Worm (Caenorhabditis elegans): Measurements from ENCODE around the gene pes-8.
A peak's percentile ranks its signal among the peaks of the same experiment; 100 is the strongest.

pes-8 gene

ce11 chrX:9271886-9272285 is 20.3 kb downstream of the pes-8 start:
- TF ChIP-seq ama-1 (optimal IDR thresholded peaks at IDR 0.05) (no peak), hmg-4 (GFP tag; optimal IDR thresholded peaks at IDR 0.05) (peak; percentile 16)

ce11 chrX:9274574-9274973 is 23.0 kb downstream of the pes-8 start, which contains the start of gene B0416.10:
Gene B0416.10, minus strand, starts transcription at chrX:9274674.
- no peak for TF ChIP-seq tra-4 (tag; optimal IDR thresholded peaks at IDR 0.05)
- TF ChIP-seq tbx-37 (GFP tag; conservative IDR thresholded peaks at IDR 0.05), result no peak
- no peak for TF ChIP-seq B0310.2 (tag; optimal IDR thresholded peaks at IDR 0.05)
- TF ChIP-seq tbx-11 (GFP tag; IDR thresholded peaks at IDR 0.05), result no peak
- no peak for TF ChIP-seq pes-1 (GFP tag; IDR thresholded peaks at IDR 0.05)

- no peak for TF ChIP-seq aly-1 (tag; optimal IDR thresholded peaks at IDR 0.05)
- TF ChIP-seq pes-1 (GFP tag; IDR thresholded peaks at IDR 0.05), result no peak
- TF ChIP-seq tbx-11 (GFP tag; IDR thresholded peaks at IDR 0.05), result no peak
- TF ChIP-seq hmbx-1 (tag; optimal IDR thresholded peaks at IDR 0.05), result no peak
- no peak for TF ChIP-seq ceh-13 (GFP tag; optimal IDR thresholded peaks at IDR 0.05)
- no peak for TF ChIP-seq ceh-36 (tag; optimal IDR thresholded peaks at IDR 0.05)
- no peak for TF ChIP-seq sea-1 (GFP tag; conservative IDR thresholded peaks at IDR 0.05)
- no peak for TF ChIP-seq B0310.2 (tag; optimal IDR thresholded peaks at IDR 0.05)
- TF ChIP-seq F13C5.2 (tag; optimal IDR thresholded peaks at IDR 0.05), result no peak
- TF ChIP-seq hmg-4 (GFP tag; optimal IDR thresholded peaks at IDR 0.05), result no peak
- no peak for TF ChIP-seq scrt-1 (GFP tag; IDR thresholded peaks at IDR 0.05)
- TF ChIP-seq tra-4 (tag; optimal IDR thresholded peaks at IDR 0.05), result no peak
- TF ChIP-seq ets-7 (tag; optimal IDR thresholded peaks at IDR 0.05), result no peak
- TF ChIP-seq flt-1 (GFP tag; IDR thresholded peaks at IDR 0.05), result no peak
- no peak for TF ChIP-seq ama-1 (optimal IDR thresholded peaks at IDR 0.05)
These were observed 27.1 kb downstream of the pes-8 start, which contains the start of gene B0416.4 for ce11 chrX:9278653-9279052. Gene B0416.4, plus strand, starts transcription at chrX:9278953.

- TF ChIP-seq ama-1 (optimal IDR thresholded peaks at IDR 0.05) (no peak), aly-1 (tag; optimal IDR thresholded peaks at IDR 0.05) (no peak), scrt-1 (GFP tag; IDR thresholded peaks at IDR 0.05) (no peak)
These were observed 31.4 kb downstream of the pes-8 start, which contains the start of gene B0416.11 for ce11 chrX:9283026-9283425. Gene B0416.11, minus strand, starts transcription at chrX:9283126.

ce11 chrX:9291345-9291744 is 39.8 kb downstream of the pes-8 start, which contains the start of gene B0416.3:
Gene B0416.3, plus strand, starts transcription at chrX:9291645.
- TF ChIP-seq ceh-13 (GFP tag; optimal IDR thresholded peaks at IDR 0.05), result no peak
- TF ChIP-seq hnd-1 (tag; optimal IDR thresholded peaks at IDR 0.05), result no peak
- no peak for TF ChIP-seq F13C5.2 (tag; optimal IDR thresholded peaks at IDR 0.05)
- no peak for TF ChIP-seq tbx-11 (GFP tag; IDR thresholded peaks at IDR 0.05)
- no peak for TF ChIP-seq B0310.2 (tag; optimal IDR thresholded peaks at IDR 0.05)
- no peak for TF ChIP-seq ceh-36 (tag; optimal IDR thresholded peaks at IDR 0.05)
- TF ChIP-seq ets-7 (tag; optimal IDR thresholded peaks at IDR 0.05), result no peak
- no peak for TF ChIP-seq scrt-1 (GFP tag; IDR thresholded peaks at IDR 0.05)
- TF ChIP-seq aly-1 (tag; optimal IDR thresholded peaks at IDR 0.05), result no peak
- TF ChIP-seq ama-1 (optimal IDR thresholded peaks at IDR 0.05), result no peak
- no peak for TF ChIP-seq hmg-4 (GFP tag; optimal IDR thresholded peaks at IDR 0.05)
- no peak for TF ChIP-seq tra-4 (tag; optimal IDR thresholded peaks at IDR 0.05)
- TF ChIP-seq sea-1 (GFP tag; conservative IDR thresholded peaks at IDR 0.05), result no peak
- no peak for TF ChIP-seq hmbx-1 (tag; optimal IDR thresholded peaks at IDR 0.05)
- no peak for TF ChIP-seq flt-1 (GFP tag; IDR thresholded peaks at IDR 0.05)
- no peak for TF ChIP-seq tbx-37 (GFP tag; conservative IDR thresholded peaks at IDR 0.05)
- TF ChIP-seq pes-1 (GFP tag; IDR thresholded peaks at IDR 0.05), result no peak

- no peak for TF ChIP-seq tbx-11 (GFP tag; IDR thresholded peaks at IDR 0.05)
- TF ChIP-seq ets-7 (tag; optimal IDR thresholded peaks at IDR 0.05), result no peak
- no peak for TF ChIP-seq ceh-13 (GFP tag; optimal IDR thresholded peaks at IDR 0.05)
- no peak for TF ChIP-seq aly-1 (tag; optimal IDR thresholded peaks at IDR 0.05)
- TF ChIP-seq ceh-36 (tag; optimal IDR thresholded peaks at IDR 0.05), result no peak
- TF ChIP-seq B0310.2 (tag; optimal IDR thresholded peaks at IDR 0.05), result no peak
- TF ChIP-seq hnd-1 (tag; optimal IDR thresholded peaks at IDR 0.05), result no peak
- no peak for TF ChIP-seq sea-1 (GFP tag; conservative IDR thresholded peaks at IDR 0.05)
- TF ChIP-seq ama-1 (optimal IDR thresholded peaks at IDR 0.05), result no peak
- no peak for TF ChIP-seq hmg-4 (GFP tag; optimal IDR thresholded peaks at IDR 0.05)
- TF ChIP-seq flt-1 (GFP tag; IDR thresholded peaks at IDR 0.05), result no peak
- no peak for TF ChIP-seq tra-4 (tag; optimal IDR thresholded peaks at IDR 0.05)
These were observed 43.9 kb downstream of the pes-8 start for ce11 chrX:9295471-9295870.

ce11 chrX:9296591-9296990 is 45.0 kb downstream of the pes-8 start, which contains the start of gene gly-13:
Gene gly-13, minus strand, starts transcription at chrX:9296622.
- TF ChIP-seq ama-1 (optimal IDR thresholded peaks at IDR 0.05) (no peak), tbx-11 (GFP tag; IDR thresholded peaks at IDR 0.05) (peak; percentile 60; the same call in 1 of the 2 replicates), tra-4 (tag; optimal IDR thresholded peaks at IDR 0.05) (no peak), sea-1 (GFP tag; conservative IDR thresholded peaks at IDR 0.05) (peak; percentile 67; the same call in 1 of the 2 replicates), aly-1 (tag; optimal IDR thresholded peaks at IDR 0.05) (no peak), ceh-13 (GFP tag; optimal IDR thresholded peaks at IDR 0.05) (peak; percentile 44), tbx-37 (GFP tag; conservative IDR thresholded peaks at IDR 0.05) (peak; percentile 49; the same call in 1 of the 2 replicates), scrt-1 (GFP tag; IDR thresholded peaks at IDR 0.05) (peak; percentile 76), B0310.2 (tag; optimal IDR thresholded peaks at IDR 0.05) (peak; percentile 38), hmg-4 (GFP tag; optimal IDR thresholded peaks at IDR 0.05) (peak; percentile 58), F13C5.2 (tag; optimal IDR thresholded peaks at IDR 0.05) (peak; percentile 88), hmbx-1 (tag; optimal IDR thresholded peaks at IDR 0.05) (peak; percentile 40), flt-1 (GFP tag; IDR thresholded peaks at IDR 0.05) (peak; percentile 51), ceh-36 (tag; optimal IDR thresholded peaks at IDR 0.05) (peak; percentile 78), hnd-1 (tag; optimal IDR thresholded peaks at IDR 0.05) (peak; percentile 33), pes-1 (GFP tag; IDR thresholded peaks at IDR 0.05) (no peak; the same call in none of the 2 replicates), ets-7 (tag; optimal IDR thresholded peaks at IDR 0.05) (no peak)

- TF ChIP-seq sea-1 (GFP tag; conservative IDR thresholded peaks at IDR 0.05) (no peak), hnd-1 (tag; optimal IDR thresholded peaks at IDR 0.05) (no peak), pes-1 (GFP tag; IDR thresholded peaks at IDR 0.05) (no peak), hmbx-1 (tag; optimal IDR thresholded peaks at IDR 0.05) (no peak), F13C5.2 (tag; optimal IDR thresholded peaks at IDR 0.05) (no peak), tbx-11 (GFP tag; IDR thresholded peaks at IDR 0.05) (no peak), hmg-4 (GFP tag; optimal IDR thresholded peaks at IDR 0.05) (no peak), scrt-1 (GFP tag; IDR thresholded peaks at IDR 0.05) (no peak), flt-1 (GFP tag; IDR thresholded peaks at IDR 0.05) (no peak)
These were observed 46.2 kb downstream of the pes-8 start, which contains the start of gene B0416.7 for ce11 chrX:9297834-9298233. Gene B0416.7, minus strand, starts transcription at chrX:9297934.

Data from whole organism, early embryonic.